Fruit fly (Drosophila melanogaster) whole organism, larva: ENCODE measurements around the gene CG5446.

Experiments used
- noc ChIP-seq: fragments of 200-800 bp; sonication (Bioruptor generic); optimal IDR thresholded peaks from 3 replicates; lab custom pipeline; 2019; ENCODE audit warnings: missing biosample characterization, mild to moderate bottlenecking, missing genetic modification characterization, moderate library complexity

The CG5446 gene

dm6 chr2L:12421793-12422691, 5.5 kb downstream of the CG5446 start:
- no peak for TF ChIP-seq noc (tag; lab: Kevin White, UChicago)

- TF ChIP-seq noc (tag; lab: Kevin White, UChicago) = no peak
Measured at dm6 chr2L:12421188-12421587, 6.3 kb downstream of the CG5446 start.

- TF ChIP-seq noc (tag; lab: Kevin White, UChicago) = no peak
Measured at dm6 chr2L:12415485-12416137, 11.9 kb downstream of the CG5446 start.

- no peak for TF ChIP-seq noc (tag; lab: Kevin White, UChicago)
Measured at dm6 chr2L:12413899-12414298, 13.6 kb downstream of the CG5446 start.

dm6 chr2L:12410679-12411078, 16.8 kb downstream of the CG5446 start:
- no peak for TF ChIP-seq noc (tag; lab: Kevin White, UChicago)

- TF ChIP-seq noc (tag; lab: Kevin White, UChicago) = no peak
Measured at dm6 chr2L:12404555-12405077, 22.9 kb downstream of the CG5446 start.

- TF ChIP-seq noc (tag; lab: Kevin White, UChicago) = no peak
Measured at dm6 chr2L:12397974-12398373, 29.5 kb downstream of the CG5446 start, which contains the start of gene Pkd2. TSS of gene Pkd2 (plus strand) at chr2L:12398274.

dm6 chr2L:12392406-12392805, 35.1 kb downstream of the CG5446 start:
- TF ChIP-seq noc (tag; lab: Kevin White, UChicago) = no peak
